Fruit fly (Drosophila melanogaster): ENCODE data around the gene MTA1-like.

The MTA1-like gene

DNA sequence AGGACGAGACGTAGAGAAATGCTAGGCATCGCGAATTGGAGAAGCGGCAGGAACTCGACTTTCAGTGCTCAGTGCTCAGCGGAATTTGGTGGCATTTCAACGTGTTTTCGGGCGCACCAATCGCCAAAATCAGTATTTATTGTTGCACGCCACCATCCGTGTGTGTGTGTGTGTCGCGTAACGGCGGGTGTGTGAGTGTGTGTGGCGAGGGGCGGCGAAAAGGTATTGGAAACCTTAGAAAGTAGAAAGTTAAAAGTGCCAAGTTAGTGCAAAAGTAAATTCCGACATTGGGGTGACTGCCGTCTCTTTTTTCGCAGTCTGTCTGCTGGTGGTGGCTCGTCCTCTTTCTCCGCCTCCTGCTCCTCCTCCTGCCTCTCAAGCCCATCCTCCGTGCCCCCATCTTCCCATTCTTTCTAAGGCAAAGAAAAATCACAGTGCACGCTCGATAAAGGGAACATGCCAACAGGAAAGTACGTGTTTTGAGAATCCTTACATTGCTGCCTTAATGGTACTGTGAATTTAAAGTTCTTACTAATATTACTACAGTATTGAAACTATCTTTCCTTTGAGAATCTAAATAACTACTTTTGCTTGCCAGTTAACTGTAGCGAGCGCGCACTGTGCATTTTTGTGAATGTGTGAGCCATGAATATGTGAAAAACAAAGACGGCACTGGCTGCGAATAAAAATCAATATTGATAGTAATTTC, 37.7 kb upstream of the MTA1-like start:
- TF ChIP-seq CG9139 (GFP tag; optimal IDR thresholded peaks at IDR 0.05) (peak; percentile 23), CG3919 (GFP tag; optimal IDR thresholded peaks at IDR 0.05) (peak; percentile 36), CG6276 (GFP tag; optimal IDR thresholded peaks at IDR 0.05) (peak; percentile 25), ss (GFP tag; optimal IDR thresholded peaks at IDR 0.05) (peak; percentile 18 to 29), topi (GFP tag; optimal IDR thresholded peaks at IDR 0.05) (peak; percentile 52), lz (GFP tag; optimal IDR thresholded peaks at IDR 0.05) (peak; percentile 58), CG31627 (GFP tag; optimal IDR thresholded peaks at IDR 0.05) (peak; percentile 53), vri (GFP tag; optimal IDR thresholded peaks at IDR 0.05) (peak; percentile 12), eg (GFP tag; IDR thresholded peaks at IDR 0.05) (0 out of 3 replicates have a peak, but pooled peaks have one; percentile 47), Smox (GFP tag; optimal IDR thresholded peaks at IDR 0.05) (peak; percentile 52), cyc (GFP tag; optimal IDR thresholded peaks at IDR 0.05) (peak; percentile 50), CG8319 (GFP tag; optimal IDR thresholded peaks at IDR 0.05) (no peak), Sox102F (GFP tag; optimal IDR thresholded peaks at IDR 0.05) (peak; percentile 42), CG6163 (GFP tag; IDR thresholded peaks at IDR 0.05) (no peak; the same call in 2 of the 3 replicates), CG4318 (GFP tag; optimal IDR thresholded peaks at IDR 0.05) (peak; percentile 19), svp (GFP tag) (peak; percentile 79), salr (GFP tag; optimal IDR thresholded peaks at IDR 0.05) (no peak), achi (GFP tag; optimal IDR thresholded peaks at IDR 0.05) (peak; percentile 18), CG1621 (tag; optimal IDR thresholded peaks at IDR 0.05) (no peak), CG16779 (tag; optimal IDR thresholded peaks at IDR 0.05) (no peak), Lpt (GFP tag; optimal IDR thresholded peaks at IDR 0.05) (no peak), acj6 (GFP tag; optimal IDR thresholded peaks at IDR 0.05) (peak; percentile 8), CG10669 (GFP tag; optimal IDR thresholded peaks at IDR 0.05) (peak; percentile 34), spab (GFP tag; optimal IDR thresholded peaks at IDR 0.05) (peak; percentile 16), fd85E (GFP tag; optimal IDR thresholded peaks at IDR 0.05) (no peak), CG6854 (GFP tag; optimal IDR thresholded peaks at IDR 0.05) (no peak), CG11902 (GFP tag; optimal IDR thresholded peaks at IDR 0.05) (no peak), CG11294 (GFP tag; IDR thresholded peaks at IDR 0.05) (no peak), CG6792 (GFP tag; optimal IDR thresholded peaks at IDR 0.05) (peak; percentile 44), Hr4 (GFP tag; optimal IDR thresholded peaks at IDR 0.05) (peak; percentile 57), pdm3 (GFP tag; optimal IDR thresholded peaks at IDR 0.05) (peak; percentile 51), esn (GFP tag; optimal IDR thresholded peaks at IDR 0.05) (peak; percentile 61), Hr39 (GFP tag; optimal IDR thresholded peaks at IDR 0.05) (peak; percentile 50), Sox15 (GFP tag; optimal IDR thresholded peaks at IDR 0.05) (no peak), Eip93F (GFP tag; optimal IDR thresholded peaks at IDR 0.05) (no peak), Sox14 (GFP tag; optimal IDR thresholded peaks at IDR 0.05) (peak; percentile 54), Met (GFP tag; optimal IDR thresholded peaks at IDR 0.05) (peak; percentile 52), CG10631 (GFP tag; optimal IDR thresholded peaks at IDR 0.05) (peak; percentile 39), CG11762 (GFP tag; optimal IDR thresholded peaks at IDR 0.05; ENCODE audit: insufficient read depth) (no peak), Eip75B (GFP tag; optimal IDR thresholded peaks at IDR 0.05) (peak; percentile 43), CG32006 (GFP tag; optimal IDR thresholded peaks at IDR 0.05) (peak; percentile 55), CG6808 (GFP tag; optimal IDR thresholded peaks at IDR 0.05) (peak; percentile 46), Ets96B (tag; optimal IDR thresholded peaks at IDR 0.05) (peak; percentile 52), Gug (GFP tag; IDR thresholded peaks at IDR 0.05) (peak; percentile 31; the same call in 1 of the 2 replicates), CG3032 (tag; optimal IDR thresholded peaks at IDR 0.05) (peak; percentile 40), fkh (GFP tag; optimal IDR thresholded peaks at IDR 0.05) (no peak), CG8632 (GFP tag; optimal IDR thresholded peaks at IDR 0.05) (peak; percentile 2), dac (GFP tag; optimal IDR thresholded peaks at IDR 0.05) (no peak), Eip78C (GFP tag) (peak; percentile 77), CG34406 (GFP tag; optimal IDR thresholded peaks at IDR 0.05) (peak; percentile 25), fd59A (GFP tag; optimal IDR thresholded peaks at IDR 0.05) (peak; percentile 16)

Data from whole organism, prepupa.